Fruit fly (Drosophila melanogaster): Measurements from ENCODE around the gene CG13005.

- TF ChIP-seq CG8478 (optimal IDR thresholded peaks at IDR 0.05) (no peak), CTCF (optimal IDR thresholded peaks at IDR 0.05) (no peak)
Observed at dm6 chrX:16786860-16787415, 16.5 kb upstream of the CG13005 start, which contains the start of the genes CG9609 and Sap30.
